Fruit fly (Drosophila melanogaster) whole organism, adult: ENCODE measurements around the gene ckd.

Source experiments
- CG11617 ChIP-seq: fragments of 200-800 bp; sonication (Bioruptor generic); optimal IDR thresholded peaks from 2 replicates; lab custom pipeline; 2017; ENCODE audit warnings: mild to moderate bottlenecking, missing biosample characterization, missing genetic modification reagents, missing genetic modification characterization
- CG12768 ChIP-seq: fragments of 200-800 bp; sonication (Bioruptor generic); optimal IDR thresholded peaks from 2 replicates; lab custom pipeline; 2017; ENCODE audit warnings: missing biosample characterization, missing genetic modification characterization, mild to moderate bottlenecking, moderate library complexity, missing genetic modification reagents
- CG14711 ChIP-seq: fragments of 200-800 bp; sonication (Bioruptor generic); optimal IDR thresholded peaks from 2 replicates; lab custom pipeline; 2018; ENCODE audit warnings: missing biosample characterization, mild to moderate bottlenecking, missing genetic modification characterization, moderate library complexity
- CG1620 ChIP-seq: fragments of 200-800 bp; sonication (Bioruptor generic); optimal IDR thresholded peaks from 2 replicates; lab custom pipeline; 2016; ENCODE audit warnings: missing biosample characterization, missing genetic modification characterization
- CG33017 ChIP-seq: fragments of 200-800 bp; sonication (Bioruptor generic); optimal IDR thresholded peaks from 2 replicates; lab custom pipeline; 2018; ENCODE audit warnings: missing biosample characterization, mild to moderate bottlenecking, missing genetic modification characterization, moderate library complexity
- CG5204 ChIP-seq: fragments of 200-800 bp; sonication (Bioruptor generic); optimal IDR thresholded peaks from 2 replicates; lab custom pipeline; 2016; ENCODE audit warnings: missing biosample characterization, missing genetic modification characterization
- CG7045 ChIP-seq: fragments of 200-800 bp; sonication (Bioruptor generic); optimal IDR thresholded peaks from 2 replicates; lab custom pipeline; 2017; ENCODE audit warnings: missing biosample characterization, mild to moderate bottlenecking, missing genetic modification characterization
- CG7101 ChIP-seq: fragments of 200-800 bp; sonication (Bioruptor generic); optimal IDR thresholded peaks from 2 replicates; lab custom pipeline; 2018; ENCODE audit warnings: missing biosample characterization, mild to moderate bottlenecking, missing genetic modification characterization, moderate library complexity
- Clk ChIP-seq: fragments of 200-800 bp; sonication (Bioruptor generic); optimal IDR thresholded peaks from 2 replicates; lab custom pipeline; 2017; ENCODE audit warnings: missing biosample characterization, missing genetic modification characterization
- Crg-1 ChIP-seq: fragments of 200-800 bp; sonication (Bioruptor generic); optimal IDR thresholded peaks from 2 replicates; lab custom pipeline; 2016; ENCODE audit warnings: missing biosample characterization, missing genetic modification characterization
- Hr96 ChIP-seq: fragments of 200-800 bp; sonication (Bioruptor generic); optimal IDR thresholded peaks from 2 replicates; lab custom pipeline; 2016; ENCODE audit warnings: missing biosample characterization, missing genetic modification characterization
- Mnt ChIP-seq: fragments of 200-800 bp; sonication (Bioruptor generic); optimal IDR thresholded peaks from 2 replicates; lab custom pipeline; 2016; ENCODE audit warnings: missing biosample characterization, mild to moderate bottlenecking, missing genetic modification characterization
- bab1 ChIP-seq: fragments of 200-800 bp; sonication (Bioruptor generic); optimal IDR thresholded peaks from 3 replicates; lab custom pipeline; 2019; ENCODE audit warnings: missing biosample characterization, mild to moderate bottlenecking, missing genetic modification characterization, moderate library complexity
- cic ChIP-seq: fragments of 200-800 bp; sonication (Bioruptor generic); optimal IDR thresholded peaks from 2 replicates; lab custom pipeline; 2017; ENCODE audit warnings: missing biosample characterization, mild to moderate bottlenecking, missing genetic modification characterization, moderate library complexity
- cnc ChIP-seq, 2 experiments: fragments of >200 bp; optimal IDR thresholded peaks; 2 replicates each; lab custom pipeline; 2017
- kay ChIP-seq: fragments of 200-800 bp; sonication (Bioruptor generic); peaks from one replicate; lab custom pipeline; 2016; ENCODE audit warnings: missing biosample characterization, missing genetic modification characterization, borderline replicate concordance
- ovo ChIP-seq: fragments of 200-800 bp; sonication (Bioruptor generic); optimal IDR thresholded peaks from 2 replicates; lab custom pipeline; 2016; ENCODE audit warnings: missing biosample characterization, missing genetic modification characterization
- pad ChIP-seq: fragments of 200-800 bp; sonication (Bioruptor generic); optimal IDR thresholded peaks from 3 replicates; lab custom pipeline; 2017; ENCODE audit warnings: missing biosample characterization, missing genetic modification characterization, mild to moderate bottlenecking, moderate library complexity, missing genetic modification reagents
- tj ChIP-seq: fragments of 200-800 bp; sonication (Bioruptor generic); optimal IDR thresholded peaks from 3 replicates; lab custom pipeline; 2017; ENCODE audit warnings: missing biosample characterization, mild to moderate bottlenecking, missing genetic modification characterization, moderate library complexity
- toe ChIP-seq: fragments of 200-800 bp; sonication (Bioruptor generic); optimal IDR thresholded peaks from 2 replicates; lab custom pipeline; 2016; ENCODE audit warnings: missing biosample characterization, missing genetic modification characterization

Gene ckd

dm6 chr3L:3248714-3249663 is 8.7 kb upstream of the ckd start:
- TF ChIP-seq CG7045 (GFP tag; lab: Kevin White, UChicago) (no peak), Crg-1 (GFP tag; lab: Kevin White, UChicago) (no peak), toe (GFP tag; lab: Kevin White, UChicago) (no peak), tj (GFP tag; lab: Kevin White, UChicago) (peak; percentile 11), Hr96 (GFP tag; lab: Kevin White, UChicago) (no peak), bab1 (GFP tag; lab: Kevin White, UChicago) (peak; percentile 58), CG33017 (tag; lab: Kevin White, UChicago) (no peak), CG11617 (GFP tag; lab: Kevin White, UChicago) (peak; percentile 36), Clk (GFP tag; lab: Kevin White, UChicago) (no peak), CG7101 (no peak), CG1620 (no peak), Mnt (no peak), CG5204 (peak; percentile 1), ovo (GFP tag; lab: Kevin White, UChicago) (no peak), pad (GFP tag; lab: Kevin White, UChicago) (peak; percentile 47), CG14711 (tag; lab: Kevin White, UChicago) (peak; percentile 10)

- TF ChIP-seq ovo (GFP tag; lab: Kevin White, UChicago), result no peak
- no peak for TF ChIP-seq CG1620
- TF ChIP-seq CG12768, result no peak
- TF ChIP-seq CG5204, result no peak
- no peak for TF ChIP-seq CG7101
- no peak for TF ChIP-seq Crg-1 (GFP tag; lab: Kevin White, UChicago)
- no peak for TF ChIP-seq cnc (optimal IDR thresholded peaks at IDR 0.05; lab: Kevin White, UChicago)
- no peak for TF ChIP-seq kay (GFP tag; lab: Kevin White, UChicago)
- no peak for TF ChIP-seq bab1 (GFP tag; lab: Kevin White, UChicago)
- TF ChIP-seq tj (GFP tag; lab: Kevin White, UChicago), result no peak
These were observed 8.0 kb upstream of the ckd start for dm6 chr3L:3249664-3249996.

- TF ChIP-seq CG7101 (peak; percentile 92), cnc (optimal IDR thresholded peaks at IDR 0.05; lab: Kevin White, UChicago) (no peak), CG1620 (peak; percentile 94), ovo (GFP tag; lab: Kevin White, UChicago) (peak; percentile 77), pad (GFP tag; lab: Kevin White, UChicago) (peak; percentile 86), Clk (GFP tag; lab: Kevin White, UChicago) (peak; percentile 87), CG11617 (GFP tag; lab: Kevin White, UChicago) (peak; percentile 98), toe (GFP tag; lab: Kevin White, UChicago) (peak; percentile 96), CG33017 (tag; lab: Kevin White, UChicago) (peak; percentile 86), Crg-1 (GFP tag; lab: Kevin White, UChicago) (peak; percentile 81), cic (GFP tag; lab: Kevin White, UChicago) (peak; percentile 63), CG14711 (tag; lab: Kevin White, UChicago) (peak; percentile 78), tj (GFP tag; lab: Kevin White, UChicago) (peak; percentile 78), CG12768 (peak; percentile 93), CG7045 (GFP tag; lab: Kevin White, UChicago) (peak; percentile 93), bab1 (GFP tag; lab: Kevin White, UChicago) (peak; percentile 89), kay (GFP tag; lab: Kevin White, UChicago) (peak; percentile 85), Hr96 (GFP tag; lab: Kevin White, UChicago) (peak; percentile 96), Mnt (peak; percentile 62), CG5204 (peak; percentile 97)
These were observed 7.5 kb upstream of the ckd start for dm6 chr3L:3249997-3250774.

- peak; percentile 84 for TF ChIP-seq tj (GFP tag; lab: Kevin White, UChicago)
- no peak for TF ChIP-seq bab1 (GFP tag; lab: Kevin White, UChicago)
- peak in 1 of 2 experiments; percentile 15 for TF ChIP-seq cnc (optimal IDR thresholded peaks at IDR 0.05; lab: Kevin White, UChicago)
- no peak for TF ChIP-seq ovo (GFP tag; lab: Kevin White, UChicago)
- TF ChIP-seq pad (GFP tag; lab: Kevin White, UChicago), result peak; percentile 95
These were observed 6.6 kb upstream of the ckd start for dm6 chr3L:3250922-3251658.
